Fruit fly (Drosophila melanogaster) whole organism, embryonic: ENCODE results near the gene opa.

ENCODE experiments used
- CG10274 ChIP-seq: fragments of 200-800 bp; sonication (Bioruptor generic); optimal IDR thresholded peaks from 3 replicates; lab custom pipeline; 2017; ENCODE audit warnings: missing biosample characterization, mild to moderate bottlenecking, missing genetic modification characterization
- CG10431 ChIP-seq: fragments of 200-800 bp; sonication (Bioruptor generic); optimal IDR thresholded peaks from 3 replicates; lab custom pipeline; 2018; ENCODE audit warnings: missing biosample characterization, mild to moderate bottlenecking, missing genetic modification characterization
- CG11456 ChIP-seq: fragments of 200-800 bp; sonication (Bioruptor generic); IDR thresholded peaks from 3 replicates; pipeline ENCODE4 v1.3.6; 2022; ENCODE audit warnings: missing biosample characterization, missing genetic modification characterization
- CG11504 ChIP-seq: fragments of 200-800 bp; sonication (Bioruptor generic); optimal IDR thresholded peaks from 3 replicates; lab custom pipeline; 2019; ENCODE audit warnings: missing biosample characterization, mild to moderate bottlenecking, missing genetic modification characterization, moderate library complexity
- CG13624 ChIP-seq: fragments of 200-800 bp; sonication (Bioruptor generic); optimal IDR thresholded peaks from 2 replicates; lab custom pipeline; 2016; ENCODE audit warnings: missing biosample characterization, missing genetic modification characterization
- CG14860 ChIP-seq: fragments of 200-800 bp; sonication (Bioruptor generic); IDR thresholded peaks from 3 replicates; pipeline ENCODE4 v1.3.6; 2022; ENCODE audit warnings: missing biosample characterization, missing genetic modification characterization; ENCODE audit not compliant: partially characterized antibody
- CG15011 ChIP-seq: fragments of 200-800 bp; sonication (Bioruptor generic); optimal IDR thresholded peaks from 3 replicates; lab custom pipeline; 2018; ENCODE audit warnings: missing biosample characterization, mild to moderate bottlenecking, missing genetic modification characterization
- CG1792 ChIP-seq: fragments of 200-800 bp; sonication (Bioruptor generic); optimal IDR thresholded peaks from 2 replicates; lab custom pipeline; 2016; ENCODE audit warnings: missing biosample characterization, missing genetic modification characterization
- CG18262 ChIP-seq: fragments of 200-800 bp; optimal IDR thresholded peaks from 3 replicates; lab custom pipeline; 2019; ENCODE audit warnings: missing biosample characterization, mild to moderate bottlenecking, missing genetic modification characterization, moderate library complexity
- CG31388 ChIP-seq: fragments of 200-800 bp; sonication (Bioruptor generic); optimal IDR thresholded peaks from 2 replicates; lab custom pipeline; 2016; ENCODE audit warnings: missing biosample characterization, missing genetic modification characterization
- CG34376 ChIP-seq: fragments of 200-800 bp; sonication (Bioruptor generic); optimal IDR thresholded peaks from 2 replicates; lab custom pipeline; 2018; ENCODE audit warnings: missing biosample characterization, mild to moderate bottlenecking, missing genetic modification characterization
- CG43689 ChIP-seq: fragments of 200-800 bp; sonication (Bioruptor generic); IDR thresholded peaks from 2 replicates; pipeline ENCODE4 v1.3.6; 2022; ENCODE audit warnings: missing biosample characterization, missing genetic modification characterization
- CG5180 ChIP-seq: fragments of 200-800 bp; sonication (Bioruptor generic); optimal IDR thresholded peaks from 3 replicates; lab custom pipeline; 2017; ENCODE audit warnings: missing biosample characterization, missing genetic modification characterization, mild to moderate bottlenecking, moderate library complexity, missing genetic modification reagents
- CG5953 ChIP-seq: fragments of 200-800 bp; sonication (Bioruptor generic); IDR thresholded peaks from 2 replicates; pipeline ENCODE4 v1.3.6; 2022; ENCODE audit warnings: missing biosample characterization, missing genetic modification characterization
- CG7928 ChIP-seq: fragments of 200-800 bp; sonication (Bioruptor generic); optimal IDR thresholded peaks from 2 replicates; lab custom pipeline; 2017; ENCODE audit warnings: missing biosample characterization, mild to moderate bottlenecking, missing genetic modification characterization
- CG9876 ChIP-seq: fragments of 200-800 bp; sonication (Bioruptor generic); optimal IDR thresholded peaks from 2 replicates; lab custom pipeline; 2016; ENCODE audit warnings: missing biosample characterization, missing genetic modification characterization
- D ChIP-seq, 2 experiments: fragments of 200-800 bp in 1 of 2; fragments of >200 bp in 1 of 2; sonication (Bioruptor generic) in 1 of 2; optimal IDR thresholded peaks; 2 replicates in 1 of 2; 3 replicates in 1 of 2; lab custom pipeline; 2017; ENCODE audit warnings: mild to moderate bottlenecking in 1 of 2, missing biosample characterization in 1 of 2, missing genetic modification characterization in 1 of 2, missing genetic modification reagents in 1 of 2
- Dref ChIP-seq: fragments of 200-800 bp; sonication (Bioruptor generic); IDR thresholded peaks from 2 replicates; pipeline ENCODE4 v1.3.6; 2022; ENCODE audit warnings: missing biosample characterization, missing genetic modification characterization
- Elba2 ChIP-seq: fragments of 200-800 bp; sonication (Bioruptor generic); optimal IDR thresholded peaks from 3 replicates; lab custom pipeline; 2016; ENCODE audit warnings: missing biosample characterization, missing genetic modification characterization
- Ets97D ChIP-seq: fragments of 200-800 bp; sonication (Bioruptor generic); optimal IDR thresholded peaks from 3 replicates; lab custom pipeline; 2016; ENCODE audit warnings: missing biosample characterization, missing genetic modification characterization
- GATAe ChIP-seq: fragments of 200-800 bp; sonication (Bioruptor generic); conservative IDR thresholded peaks from 2 replicates; pipeline ENCODE4 v1.3.6; 2022; ENCODE audit warnings: missing biosample characterization, missing genetic modification characterization
- Hey ChIP-seq: fragments of 200-800 bp; sonication (Bioruptor generic); optimal IDR thresholded peaks from 3 replicates; lab custom pipeline; 2018; ENCODE audit warnings: missing biosample characterization, mild to moderate bottlenecking, missing genetic modification characterization
- HmgZ ChIP-seq: fragments of 200-800 bp; sonication (Bioruptor generic); optimal IDR thresholded peaks from 2 replicates; lab custom pipeline; 2018; ENCODE audit warnings: missing biosample characterization, mild to moderate bottlenecking, missing genetic modification characterization
- Jarid2 ChIP-seq: fragments of 200-800 bp; sonication (Bioruptor generic); optimal IDR thresholded peaks from 3 replicates; lab custom pipeline; 2017; ENCODE audit warnings: mild to moderate bottlenecking, missing biosample characterization, missing genetic modification reagents, missing genetic modification characterization
- MESR4 ChIP-seq: fragments of 200-800 bp; sonication (Bioruptor generic); optimal IDR thresholded peaks from 2 replicates; lab custom pipeline; 2018; ENCODE audit warnings: missing biosample characterization, mild to moderate bottlenecking, missing genetic modification characterization, moderate library complexity
- MTF-1 ChIP-seq: fragments of 200-800 bp; sonication (Bioruptor generic); optimal IDR thresholded peaks from 2 replicates; lab custom pipeline; 2018; ENCODE audit warnings: missing biosample characterization, mild to moderate bottlenecking, missing genetic modification characterization, borderline replicate concordance
- Ptx1 ChIP-seq: fragments of 200-800 bp; sonication (Bioruptor generic); IDR thresholded peaks from 2 replicates; pipeline ENCODE4 v1.3.6; 2022; ENCODE audit warnings: missing biosample characterization, missing genetic modification characterization
- Six4 ChIP-seq: fragments of 200-800 bp; sonication (Bioruptor generic); optimal IDR thresholded peaks from 2 replicates; lab custom pipeline; 2016; ENCODE audit warnings: missing biosample characterization, missing genetic modification characterization
- az2 ChIP-seq: fragments of 200-800 bp; sonication (Bioruptor generic); optimal IDR thresholded peaks from 3 replicates; lab custom pipeline; 2016; ENCODE audit warnings: missing biosample characterization, missing genetic modification characterization
- chn ChIP-seq: fragments of 200-800 bp; sonication (Bioruptor generic); optimal IDR thresholded peaks from 2 replicates; lab custom pipeline; 2016; ENCODE audit warnings: missing biosample characterization, missing genetic modification characterization
- corto ChIP-seq: fragments of 200-800 bp; sonication (Bioruptor generic); optimal IDR thresholded peaks from 2 replicates; lab custom pipeline; 2016; ENCODE audit warnings: missing biosample characterization, mild to moderate bottlenecking, missing genetic modification characterization, moderate library complexity
- crp ChIP-seq, 2 experiments: fragments of 200-800 bp; sonication (Bioruptor generic); optimal IDR thresholded peaks; 2 replicates in 1 of 2; 3 replicates in 1 of 2; lab custom pipeline; 2017; ENCODE audit warnings: missing biosample characterization in 2 of 2, missing genetic modification characterization in 2 of 2, mild to moderate bottlenecking in 1 of 2, moderate library complexity in 1 of 2
- dmrt11E ChIP-seq: fragments of 200-800 bp; sonication (Bioruptor generic); optimal IDR thresholded peaks from 3 replicates; lab custom pipeline; 2018; ENCODE audit warnings: missing biosample characterization, mild to moderate bottlenecking, missing genetic modification characterization, moderate library complexity
- eyg ChIP-seq: fragments of 200-800 bp; sonication (Bioruptor generic); optimal IDR thresholded peaks from 3 replicates; lab custom pipeline; 2016; ENCODE audit warnings: missing biosample characterization, missing genetic modification characterization
- fd96Cb ChIP-seq: fragments of 200-800 bp; sonication (Bioruptor generic); optimal IDR thresholded peaks from 2 replicates; lab custom pipeline; 2018; ENCODE audit warnings: missing biosample characterization, mild to moderate bottlenecking, missing genetic modification characterization, moderate library complexity
- gcm2 ChIP-seq: fragments of 200-800 bp; sonication (Bioruptor generic); optimal IDR thresholded peaks from 2 replicates; lab custom pipeline; 2016; ENCODE audit warnings: missing biosample characterization, missing genetic modification characterization
- gfzf ChIP-seq: fragments of 200-800 bp; sonication (Bioruptor generic); optimal IDR thresholded peaks from 2 replicates; lab custom pipeline; 2016; ENCODE audit warnings: missing biosample characterization, mild to moderate bottlenecking, missing genetic modification characterization, moderate library complexity
- gro ChIP-seq: fragments of 200-800 bp; sonication (Bioruptor generic); optimal IDR thresholded peaks from 2 replicates; lab custom pipeline; 2016; ENCODE audit warnings: missing biosample characterization, missing genetic modification characterization
- hkb ChIP-seq, 2 experiments: fragments of 200-800 bp in 1 of 2; fragments of >200 bp in 1 of 2; sonication (Bioruptor generic) in 1 of 2; IDR thresholded peaks in 1 of 2; optimal IDR thresholded peaks in 1 of 2; 2 replicates each; pipeline versions ENCODE4 v1.3.6 to Lab custom; 2017 to 2022; ENCODE audit warnings: missing biosample characterization in 1 of 2, missing genetic modification characterization in 1 of 2
- jumu ChIP-seq: fragments of 200-800 bp; sonication (Bioruptor generic); optimal IDR thresholded peaks from 3 replicates; lab custom pipeline; 2016; ENCODE audit warnings: missing biosample characterization, missing genetic modification characterization
- lola ChIP-seq, 3 experiments: fragments of >200 bp in 2 of 3; fragments of 200-800 bp in 1 of 3; sonication (Bioruptor generic) in 1 of 3; optimal IDR thresholded peaks; 2 replicates each; lab custom pipeline; 2017 to 2019; ENCODE audit warnings: missing biosample characterization in 3 of 3, missing genetic modification characterization in 3 of 3, mild to moderate bottlenecking in 1 of 3, moderate library complexity in 1 of 3
- pan ChIP-seq, 4 experiments: fragments of >200 bp in 3 of 4; fragments of 200-800 bp in 1 of 4; sonication (Bioruptor generic) in 1 of 4; optimal IDR thresholded peaks in 3 of 4; IDR thresholded peaks in 1 of 4; 2 replicates each; pipeline versions ENCODE4 v1.3.6 to Lab custom; 2017 to 2022; ENCODE audit warnings: missing biosample characterization in 2 of 4, missing genetic modification characterization in 2 of 4, mixed read lengths in 1 of 4
- ranshi ChIP-seq: fragments of 200-800 bp; sonication (Bioruptor generic); IDR thresholded peaks from 2 replicates; pipeline ENCODE4 v1.3.6; 2022; ENCODE audit warnings: missing biosample characterization, missing genetic modification characterization
- sim ChIP-seq: fragments of 200-800 bp; sonication (Bioruptor generic); IDR thresholded peaks from 2 replicates; pipeline ENCODE4 v1.3.6; 2022; ENCODE audit warnings: missing biosample characterization, missing genetic modification characterization
- sqz ChIP-seq: fragments of 200-800 bp; sonication (Bioruptor generic); optimal IDR thresholded peaks from 3 replicates; lab custom pipeline; 2018; ENCODE audit warnings: missing biosample characterization, mild to moderate bottlenecking, missing genetic modification characterization
- unpg ChIP-seq: fragments of 200-800 bp; sonication (Bioruptor generic); optimal IDR thresholded peaks from 3 replicates; lab custom pipeline; 2018; ENCODE audit warnings: missing biosample characterization, mild to moderate bottlenecking, missing genetic modification characterization, moderate library complexity
- vnd ChIP-seq: fragments of 200-800 bp; sonication (Bioruptor generic); IDR thresholded peaks from 3 replicates; pipeline ENCODE4 v1.3.6; 2022; ENCODE audit warnings: missing biosample characterization, missing genetic modification characterization; ENCODE audit not compliant: partially characterized antibody

Gene opa

dm6 chr3R:4811936-4812534, 40.6 kb upstream of the opa start, which contains the start of the genes Hus1-like and ctrip (continued):
- TF ChIP-seq MESR4 (GFP tag; lab: Kevin White, UChicago) (peak; percentile 97), gro (GFP tag; lab: Kevin White, UChicago) (no peak), CG18262 (tag; lab: Kevin White, UChicago) (no peak), Ets97D (peak; percentile 63), CG5180 (GFP tag; lab: Kevin White, UChicago) (no peak), chn (GFP tag; lab: Kevin White, UChicago) (no peak), eyg (GFP tag; lab: Kevin White, UChicago) (no peak), CG34376 (GFP tag; lab: Kevin White, UChicago) (peak; percentile 36), vnd (GFP tag; lab: Robert Waterston, UW) (peak; percentile 60; the same call in 2 of the 3 replicates), CG15011 (GFP tag; lab: Kevin White, UChicago) (no peak), GATAe (GFP tag; lab: Robert Waterston, UW) (no peak), HmgZ (peak; percentile 19), CG1792 (GFP tag; lab: Kevin White, UChicago) (no peak), az2 (GFP tag; lab: Kevin White, UChicago) (peak; percentile 0), CG31388 (GFP tag; lab: Kevin White, UChicago) (no peak), Hey (tag; lab: Kevin White, UChicago) (no peak), crp (GFP tag; optimal IDR thresholded peaks at IDR 0.05; lab: Kevin White, UChicago) (no peak), CG43689 (GFP tag; lab: Robert Waterston, UW) (no peak), lola (GFP tag; optimal IDR thresholded peaks at IDR 0.05; lab: Kevin White, UChicago) (no peak), MTF-1 (GFP tag; lab: Kevin White, UChicago) (no peak), Six4 (GFP tag; lab: Kevin White, UChicago) (no peak), CG11504 (tag; lab: Kevin White, UChicago) (no peak), corto (GFP tag; lab: Kevin White, UChicago) (no peak), jumu (GFP tag; lab: Kevin White, UChicago) (no peak), CG10274 (GFP tag; lab: Kevin White, UChicago) (no peak), Elba2 (GFP tag; lab: Kevin White, UChicago) (peak; percentile 74), sqz (no peak), gcm2 (GFP tag; lab: Kevin White, UChicago) (no peak), ranshi (no peak), hkb (optimal IDR thresholded peaks at IDR 0.05; lab: Kevin White, UChicago) (no peak), hkb (GFP tag; IDR thresholded peaks at IDR 0.05; lab: Robert Waterston, UW) (peak; percentile 23; the same call in 1 of the 2 replicates), CG11456 (GFP tag; lab: Robert Waterston, UW) (peak; percentile 34; the same call in 1 of the 3 replicates), Dref (GFP tag; lab: Robert Waterston, UW) (peak; percentile 89), pan (optimal IDR thresholded peaks at IDR 0.05; lab: Kevin White, UChicago) (no peak), pan (GFP tag; optimal IDR thresholded peaks at IDR 0.05 in 1 of 2, IDR thresholded peaks at IDR 0.05 in 1 of 2) (peak in 1 of 2 experiments; percentile 33), Jarid2 (GFP tag; lab: Kevin White, UChicago) (peak; percentile 64), Ptx1 (GFP tag; lab: Robert Waterston, UW) (no peak), D (optimal IDR thresholded peaks at IDR 0.05; lab: Kevin White, UChicago) (no peak), D (GFP tag; optimal IDR thresholded peaks at IDR 0.05; lab: Kevin White, UChicago) (no peak), CG5953 (GFP tag; lab: Robert Waterston, UW) (no peak), CG9876 (peak; percentile 7), dmrt11E (tag; lab: Kevin White, UChicago) (no peak), sim (no peak), CG7928 (GFP tag; lab: Kevin White, UChicago) (no peak), fd96Cb (tag; lab: Kevin White, UChicago) (no peak), unpg (GFP tag; lab: Kevin White, UChicago) (no peak), gfzf (GFP tag; lab: Kevin White, UChicago) (peak; percentile 39), CG10431 (GFP tag; lab: Kevin White, UChicago) (no peak), CG14860 (GFP tag; lab: Robert Waterston, UW) (peak; percentile 48; the same call in 1 of the 3 replicates), CG13624 (GFP tag; lab: Kevin White, UChicago) (no peak)
